Worm (Caenorhabditis elegans) whole organism, late embryonic: ENCODE measurements around the gene zipt-16.
"Not testable (repeated sequence)": the region's sequence is repeated elsewhere in the genome, so short reads cannot be mapped to it uniquely, and the experiment has no call there.

Source experiments
- tbx-2 ChIP-seq: sonication (generic microtip); optimal IDR thresholded peaks from 2 replicates; lab custom pipeline; 2016; ENCODE audit warnings: missing genetic modification characterization, missing compliant biosample characterization
- ttx-3 ChIP-seq: sonication (generic microtip); optimal IDR thresholded peaks from 2 replicates; lab custom pipeline; 2016; ENCODE audit warnings: missing genetic modification reagents, missing genetic modification characterization, missing compliant biosample characterization
- zip-5 ChIP-seq: sonication (generic microtip); optimal IDR thresholded peaks from 2 replicates; lab custom pipeline; 2016; ENCODE audit warnings: missing genetic modification characterization, missing compliant biosample characterization

DNA sequence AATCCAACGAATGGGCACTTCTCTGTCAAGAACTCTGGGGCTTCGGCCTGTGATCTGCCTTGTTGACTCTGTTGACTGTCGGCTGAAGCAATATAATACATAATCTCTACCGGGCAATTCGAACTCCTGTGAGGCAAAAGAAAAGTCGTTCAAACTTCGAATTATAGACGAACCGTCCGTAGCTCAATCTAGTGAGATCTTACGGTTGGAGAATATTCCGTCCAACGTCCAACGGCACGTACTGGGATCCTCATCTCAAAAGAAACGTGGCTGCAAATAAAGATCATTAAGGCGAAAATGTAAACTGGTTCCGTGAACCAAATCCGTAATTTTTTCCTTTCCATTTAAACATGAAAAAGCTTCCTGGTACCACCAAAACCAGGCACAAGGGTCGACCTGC is 17.9 kb downstream of the zipt-16 start, which contains the start of gene T11F9.14:
- TF ChIP-seq zip-5; ttx-3 (tag; lab: Kevin White, UChicago); tbx-2 (tag; lab: Kevin White, UChicago): not testable (repeated sequence)
